Fruit fly (Drosophila melanogaster) whole organism, prepupa: Measurements from ENCODE around the gene Nplp3.
A peak's percentile ranks its signal among the peaks of the same experiment; 100 is the strongest.

Source experiments
- Blimp-1 ChIP-seq: fragments of 200-800 bp; sonication (Bioruptor generic); optimal IDR thresholded peaks from 3 replicates; lab custom pipeline; 2017; ENCODE audit warnings: missing biosample characterization, missing genetic modification characterization, mild to moderate bottlenecking, moderate library complexity, missing genetic modification reagents
- CG11294 ChIP-seq: fragments of 200-800 bp; sonication (Bioruptor generic); IDR thresholded peaks from 2 replicates; pipeline ENCODE4 v1.3.6; 2022; ENCODE audit warnings: missing biosample characterization, missing genetic modification characterization
- CG11762 ChIP-seq: fragments of 200-800 bp; sonication (Bioruptor generic); optimal IDR thresholded peaks from 3 replicates; lab custom pipeline; 2016; ENCODE audit warnings: missing biosample characterization, missing genetic modification characterization; ENCODE audit not compliant: insufficient read depth
- CG11902 ChIP-seq: fragments of 200-800 bp; sonication (Bioruptor generic); optimal IDR thresholded peaks from 3 replicates; lab custom pipeline; 2016; ENCODE audit warnings: missing biosample characterization, missing genetic modification characterization
- CG1621 ChIP-seq: fragments of 200-800 bp; sonication (Bioruptor generic); optimal IDR thresholded peaks from 3 replicates; lab custom pipeline; 2018; ENCODE audit warnings: missing biosample characterization, mild to moderate bottlenecking, missing genetic modification characterization
- CG3032 ChIP-seq: fragments of 200-800 bp; optimal IDR thresholded peaks from 2 replicates; lab custom pipeline; 2019; ENCODE audit warnings: missing biosample characterization, mild to moderate bottlenecking, missing genetic modification characterization, moderate library complexity
- CG31627 ChIP-seq: fragments of 200-800 bp; sonication (Bioruptor generic); optimal IDR thresholded peaks from 3 replicates; lab custom pipeline; 2016; ENCODE audit warnings: missing biosample characterization, missing genetic modification characterization
- CG32006 ChIP-seq: fragments of 200-800 bp; sonication (Bioruptor generic); optimal IDR thresholded peaks from 3 replicates; lab custom pipeline; 2017; ENCODE audit warnings: missing biosample characterization, mild to moderate bottlenecking, missing genetic modification characterization
- CG34406 ChIP-seq: fragments of 200-800 bp; sonication (Bioruptor generic); optimal IDR thresholded peaks from 3 replicates; lab custom pipeline; 2016; ENCODE audit warnings: missing biosample characterization, missing genetic modification characterization
- CG3919 ChIP-seq: fragments of 200-800 bp; sonication (Bioruptor generic); optimal IDR thresholded peaks from 3 replicates; lab custom pipeline; 2016; ENCODE audit warnings: missing biosample characterization, missing genetic modification characterization
- CG4318 ChIP-seq: fragments of 200-800 bp; sonication (Bioruptor generic); optimal IDR thresholded peaks from 3 replicates; lab custom pipeline; 2017; ENCODE audit warnings: missing biosample characterization, mild to moderate bottlenecking, missing genetic modification characterization
- CG6163 ChIP-seq: fragments of 200-800 bp; sonication (Bioruptor generic); IDR thresholded peaks from 3 replicates; pipeline ENCODE4 v1.3.6; 2022; ENCODE audit warnings: missing biosample characterization, missing genetic modification characterization
- CG6792 ChIP-seq: fragments of 200-800 bp; sonication (Bioruptor generic); optimal IDR thresholded peaks from 3 replicates; lab custom pipeline; 2016; ENCODE audit warnings: missing biosample characterization, missing genetic modification characterization
- CG6854 ChIP-seq: fragments of 200-800 bp; sonication (Bioruptor generic); optimal IDR thresholded peaks from 2 replicates; lab custom pipeline; 2017; ENCODE audit warnings: missing biosample characterization, mild to moderate bottlenecking, missing genetic modification characterization
- CG7368 ChIP-seq: fragments of 200-800 bp; sonication (Bioruptor generic); optimal IDR thresholded peaks from 3 replicates; lab custom pipeline; 2016; ENCODE audit warnings: missing biosample characterization, missing genetic modification characterization
- CG8119 ChIP-seq: fragments of 200-800 bp; sonication (Bioruptor generic); IDR thresholded peaks from 3 replicates; pipeline ENCODE4 v1.3.6; 2022; ENCODE audit warnings: missing biosample characterization, missing genetic modification characterization
- CG8319 ChIP-seq: fragments of 200-800 bp; sonication (Bioruptor generic); optimal IDR thresholded peaks from 3 replicates; lab custom pipeline; 2016; ENCODE audit warnings: missing biosample characterization, missing genetic modification characterization
- CG9139 ChIP-seq: fragments of 200-800 bp; sonication (Bioruptor generic); optimal IDR thresholded peaks from 3 replicates; lab custom pipeline; 2017; ENCODE audit warnings: missing biosample characterization, mild to moderate bottlenecking, missing genetic modification characterization
- Eip78C ChIP-seq: fragments of 200-800 bp; sonication (Bioruptor generic); peaks from one replicate; lab custom pipeline; 2016; ENCODE audit warnings: missing biosample characterization, missing genetic modification characterization
- Ets21C ChIP-seq: fragments of 200-800 bp; sonication (Bioruptor generic); optimal IDR thresholded peaks from 3 replicates; lab custom pipeline; 2016; ENCODE audit warnings: missing biosample characterization, missing genetic modification characterization
- Ets96B ChIP-seq: fragments of 200-800 bp; optimal IDR thresholded peaks from 2 replicates; lab custom pipeline; 2019; ENCODE audit warnings: missing biosample characterization, mild to moderate bottlenecking, missing genetic modification characterization, moderate library complexity
- Gug ChIP-seq: fragments of 200-800 bp; sonication (Bioruptor generic); IDR thresholded peaks from 2 replicates; pipeline ENCODE4 v1.3.6; 2022; ENCODE audit warnings: missing biosample characterization, missing genetic modification characterization
- Hr39 ChIP-seq: fragments of 200-800 bp; sonication (Bioruptor generic); optimal IDR thresholded peaks from 2 replicates; lab custom pipeline; 2016; ENCODE audit warnings: missing biosample characterization, missing genetic modification characterization
- Met ChIP-seq: fragments of 200-800 bp; sonication (Bioruptor generic); optimal IDR thresholded peaks from 3 replicates; lab custom pipeline; 2016; ENCODE audit warnings: missing biosample characterization, missing genetic modification characterization
- Sox102F ChIP-seq: fragments of 200-800 bp; sonication (Bioruptor generic); optimal IDR thresholded peaks from 2 replicates; lab custom pipeline; 2016; ENCODE audit warnings: missing biosample characterization, mild to moderate bottlenecking, missing genetic modification characterization
- achi ChIP-seq: fragments of 200-800 bp; sonication (Bioruptor generic); optimal IDR thresholded peaks from 3 replicates; lab custom pipeline; 2016; ENCODE audit warnings: missing biosample characterization, missing genetic modification characterization
- fd59A ChIP-seq: fragments of 200-800 bp; sonication (Bioruptor generic); optimal IDR thresholded peaks from 2 replicates; lab custom pipeline; 2017; ENCODE audit warnings: missing biosample characterization, mild to moderate bottlenecking, missing genetic modification characterization, missing genetic modification reagents
- fd85E ChIP-seq: fragments of 200-800 bp; sonication (Bioruptor generic); optimal IDR thresholded peaks from 3 replicates; lab custom pipeline; 2016; ENCODE audit warnings: missing biosample characterization, missing genetic modification characterization
- fkh ChIP-seq: fragments of 200-800 bp; sonication (Bioruptor generic); optimal IDR thresholded peaks from 3 replicates; lab custom pipeline; 2017; ENCODE audit warnings: missing biosample characterization, mild to moderate bottlenecking, missing genetic modification characterization, moderate library complexity
- salr ChIP-seq, 2 experiments: fragments of 200-800 bp; sonication (Bioruptor generic); optimal IDR thresholded peaks; 3 replicates each; lab custom pipeline; 2016 to 2018; ENCODE audit warnings: missing biosample characterization in 2 of 2, missing genetic modification characterization in 2 of 2, mild to moderate bottlenecking in 1 of 2
- spab ChIP-seq: fragments of 200-800 bp; sonication (Bioruptor generic); optimal IDR thresholded peaks from 2 replicates; lab custom pipeline; 2017; ENCODE audit warnings: missing biosample characterization, mild to moderate bottlenecking, missing genetic modification characterization, missing genetic modification reagents
- svp ChIP-seq: fragments of 200-800 bp; sonication (Bioruptor generic); peaks from one replicate; lab custom pipeline; 2016; ENCODE audit warnings: missing biosample characterization, missing genetic modification characterization
- topi ChIP-seq: fragments of 200-800 bp; sonication (Bioruptor generic); optimal IDR thresholded peaks from 3 replicates; lab custom pipeline; 2016; ENCODE audit warnings: missing biosample characterization, missing genetic modification characterization
- vri ChIP-seq: fragments of 200-800 bp; sonication (Bioruptor generic); optimal IDR thresholded peaks from 3 replicates; lab custom pipeline; 2016; ENCODE audit warnings: missing biosample characterization, mild to moderate bottlenecking, missing genetic modification characterization

Nplp3 gene

DNA sequence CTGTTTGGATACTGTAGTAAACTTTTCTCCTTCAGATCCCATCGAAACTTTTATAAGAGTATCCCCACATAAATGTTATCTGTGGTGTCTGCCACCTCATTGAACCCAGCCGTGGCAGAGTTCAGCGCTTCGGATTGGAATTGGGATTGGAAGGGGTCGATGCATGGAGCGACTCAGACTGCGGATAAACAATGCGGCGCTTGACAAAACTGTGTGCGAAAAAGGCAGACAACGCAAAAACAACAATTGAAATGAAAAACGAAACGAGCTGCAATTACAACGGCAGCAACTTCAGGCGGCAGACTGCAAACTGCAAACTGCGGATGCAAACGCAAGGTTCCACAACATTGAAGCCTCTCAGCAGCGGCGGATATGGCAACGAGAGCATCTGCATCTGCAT, 3.8 kb upstream of the Nplp3 start, which contains the start of gene CG13062:
Gene CG13062 (plus strand): TSS at position 301 of the 400 bp plus-strand sequence.
- no peak for TF ChIP-seq CG34406 (GFP tag; lab: Kevin White, UChicago)
- peak; percentile 12 for TF ChIP-seq svp
- TF ChIP-seq achi: peak; percentile 8
- no peak for TF ChIP-seq Ets96B (tag; lab: Kevin White, UChicago)
- TF ChIP-seq fd85E (GFP tag; lab: Kevin White, UChicago): no peak
- no peak for TF ChIP-seq fkh (GFP tag; lab: Kevin White, UChicago)
- TF ChIP-seq, all 60 proteins: peak for 2

DNA sequence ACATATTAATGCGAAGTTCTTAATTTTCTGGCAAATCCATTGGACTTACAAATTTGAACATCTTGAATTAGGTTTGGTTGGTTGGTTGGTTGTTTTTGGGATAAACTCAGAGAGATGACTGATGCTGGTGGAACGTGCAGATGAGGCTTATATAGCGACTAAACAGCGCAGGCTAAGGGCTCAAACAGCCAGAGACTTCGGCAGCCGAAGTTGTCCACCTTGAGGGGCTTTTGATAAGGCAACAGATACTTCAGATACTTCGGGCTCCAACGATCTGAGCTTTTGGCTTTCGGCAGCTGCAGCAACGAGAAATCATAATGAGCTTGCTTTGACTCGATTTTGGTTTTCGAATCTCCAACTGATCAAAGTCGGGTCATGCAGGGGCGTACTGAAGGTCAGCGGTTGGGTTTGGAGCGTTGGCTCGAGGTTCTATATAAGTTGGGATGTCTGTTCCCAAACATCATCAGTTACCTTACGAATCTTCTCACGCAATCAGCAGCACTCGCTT, 1.6 kb downstream of the Nplp3 start, which contains the start of the genes CG13041 and CG13060:
Gene CG13041 (minus strand): TSS at position 128 of the 508 bp plus-strand sequence.
Gene CG13060 (plus strand): TSS at position 458 of the 508 bp plus-strand sequence.
- no peak for TF ChIP-seq CG31627 (GFP tag; lab: Kevin White, UChicago)
- TF ChIP-seq CG11294 (GFP tag; lab: Robert Waterston, UW): no peak
- no peak for TF ChIP-seq Ets21C (GFP tag; lab: Kevin White, UChicago)
- TF ChIP-seq CG3032 (tag; lab: Kevin White, UChicago): no peak
- no peak for TF ChIP-seq vri (GFP tag; lab: Kevin White, UChicago)
- TF ChIP-seq fd59A (GFP tag; lab: Kevin White, UChicago): no peak
- TF ChIP-seq spab (GFP tag; lab: Kevin White, UChicago): no peak

DNA sequence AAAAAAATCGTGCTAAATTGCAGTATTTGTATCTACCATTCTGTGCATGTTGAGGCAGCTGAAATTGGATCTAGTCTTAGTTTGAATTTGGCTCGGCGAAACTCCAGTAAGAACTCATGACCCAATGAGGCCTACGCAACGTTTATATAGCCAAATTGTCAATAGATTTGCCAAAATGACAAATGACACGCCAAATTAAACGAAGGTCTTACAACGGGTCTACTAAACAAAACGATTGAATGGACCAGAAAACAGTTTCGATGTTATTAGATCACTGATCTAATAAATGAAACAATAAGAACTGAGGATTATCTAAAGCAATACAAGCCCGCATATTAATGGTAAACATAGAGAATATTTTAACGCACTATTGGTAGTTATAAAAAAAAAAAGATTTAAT, 3.3 kb downstream of the Nplp3 start, which contains the start of gene CG42718:
Gene CG42718 (minus strand): TSS at position 101 of the 400 bp plus-strand sequence.
- TF ChIP-seq Sox102F (GFP tag; lab: Kevin White, UChicago) (no peak), CG3032 (tag; lab: Kevin White, UChicago) (no peak), Gug (no peak), CG6792 (no peak), CG6163 (no peak), CG4318 (GFP tag; lab: Kevin White, UChicago) (no peak), CG11762 (GFP tag; lab: Kevin White, UChicago) (no peak), Blimp-1 (no peak), CG32006 (GFP tag; lab: Kevin White, UChicago) (no peak), spab (GFP tag; lab: Kevin White, UChicago) (no peak)
- TF ChIP-seq, all 60 proteins: peak for 0

DNA sequence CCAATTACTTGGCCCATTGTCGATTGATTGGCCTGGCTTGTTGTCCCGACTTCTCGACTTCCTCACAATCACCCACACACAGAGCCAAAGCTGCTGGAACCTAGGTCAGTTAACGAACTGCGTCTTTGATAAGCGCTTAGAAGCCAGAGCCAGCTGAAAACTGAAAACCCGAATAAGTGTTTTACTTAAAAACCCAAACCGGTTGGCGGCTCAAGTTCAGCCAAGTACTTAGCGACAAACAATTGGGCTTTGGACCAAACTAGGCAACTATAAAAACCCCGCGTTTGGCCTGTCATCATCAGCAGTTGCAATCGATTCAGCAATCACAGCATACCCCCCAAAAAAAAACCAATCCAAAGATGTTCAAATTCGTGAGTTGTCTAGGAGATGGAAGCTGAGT, 5.5 kb downstream of the Nplp3 start, which contains the start of gene CG13059:
Gene CG13059 (plus strand): TSS at position 301 of the 400 bp plus-strand sequence.
- no peak for TF ChIP-seq Blimp-1
- TF ChIP-seq CG32006 (GFP tag; lab: Kevin White, UChicago): no peak
- TF ChIP-seq fd59A (GFP tag; lab: Kevin White, UChicago): no peak
- TF ChIP-seq CG6854 (GFP tag; lab: Kevin White, UChicago): no peak
- TF ChIP-seq Eip78C (GFP tag; lab: Kevin White, UChicago): no peak
- no peak for TF ChIP-seq CG7368 (GFP tag; lab: Kevin White, UChicago)
- no peak for TF ChIP-seq CG8119 (GFP tag; lab: Robert Waterston, UW)

DNA sequence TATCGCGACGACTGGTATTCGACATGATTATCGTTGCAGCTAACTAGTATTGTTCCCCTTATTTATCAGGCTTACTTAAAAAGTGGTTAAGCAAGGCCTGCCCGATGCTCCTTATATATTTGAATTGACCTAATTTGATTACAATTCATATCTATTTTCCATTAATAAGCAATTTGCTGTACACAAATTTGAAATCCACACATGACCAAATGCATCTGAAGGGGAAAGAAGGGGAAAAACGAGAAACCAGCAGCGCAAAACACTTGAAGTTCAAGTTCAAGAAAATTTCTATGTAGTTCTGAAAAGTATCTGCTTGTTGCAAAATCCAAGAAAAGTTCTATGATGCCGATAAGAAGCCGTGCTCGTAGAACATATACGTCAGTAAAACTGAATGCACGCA, 8.8 kb downstream of the Nplp3 start, which contains the start of the genes CG13040 and CG13039:
Gene CG13040 (minus strand): TSS at position 101 of the 400 bp plus-strand sequence.
Gene CG13039 (minus strand): TSS at position 106 of the 400 bp plus-strand sequence.
- TF ChIP-seq Ets21C (GFP tag; lab: Kevin White, UChicago) (no peak), fd59A (GFP tag; lab: Kevin White, UChicago) (no peak), salr (GFP tag; optimal IDR thresholded peaks at IDR 0.05; lab: Kevin White, UChicago) (no peak), CG3919 (GFP tag; lab: Kevin White, UChicago) (no peak), Hr39 (GFP tag; lab: Kevin White, UChicago) (no peak), CG7368 (GFP tag; lab: Kevin White, UChicago) (no peak), Met (GFP tag; lab: Kevin White, UChicago) (no peak), topi (GFP tag; lab: Kevin White, UChicago) (no peak), CG8319 (GFP tag; lab: Kevin White, UChicago) (no peak), CG32006 (GFP tag; lab: Kevin White, UChicago) (no peak), CG9139 (GFP tag; lab: Kevin White, UChicago) (no peak), CG11902 (GFP tag; lab: Kevin White, UChicago) (no peak), CG1621 (tag; lab: Kevin White, UChicago) (no peak), spab (GFP tag; lab: Kevin White, UChicago) (no peak), achi (no peak)
